Worm (Caenorhabditis elegans) whole organism, early embryonic: ENCODE measurements around the gene srsx-40.

Experiments used
- B0310.2 ChIP-seq: sonication (generic microtip); optimal IDR thresholded peaks from 2 replicates; lab custom pipeline; 2016; ENCODE audit warnings: mild to moderate bottlenecking, missing genetic modification characterization, missing compliant biosample characterization
- F13C5.2 ChIP-seq: sonication (generic microtip); optimal IDR thresholded peaks from 2 replicates; lab custom pipeline; 2017; ENCODE audit warnings: mild to moderate bottlenecking, missing genetic modification characterization, inconsistent platforms, missing compliant biosample characterization
- aly-1 ChIP-seq: sonication (generic microtip); optimal IDR thresholded peaks from 2 replicates; lab custom pipeline; 2016; ENCODE audit warnings: missing genetic modification characterization, missing compliant biosample characterization
- ama-1 ChIP-seq: fragments of 150-350 bp; optimal IDR thresholded peaks from 2 replicates; lab custom pipeline; 2014
- ceh-13 ChIP-seq: fragments of 200-800 bp; sonication (Bioruptor generic); optimal IDR thresholded peaks from 2 replicates; lab custom pipeline; 2018; ENCODE audit warnings: mild to moderate bottlenecking, missing genetic modification characterization, missing compliant biosample characterization
- ceh-36 ChIP-seq: sonication (generic microtip); optimal IDR thresholded peaks from 2 replicates; lab custom pipeline; 2016; ENCODE audit warnings: missing genetic modification characterization, inconsistent platforms, missing compliant biosample characterization
- ets-7 ChIP-seq: sonication (generic microtip); optimal IDR thresholded peaks from 2 replicates; lab custom pipeline; 2016; ENCODE audit warnings: missing genotype, missing genetic modification characterization, missing compliant biosample characterization
- flt-1 ChIP-seq: fragments of 200-800 bp; sonication (Bioruptor generic); IDR thresholded peaks from 2 replicates; pipeline ENCODE4 v1.3.6; 2022; ENCODE audit warnings: missing genetic modification characterization, missing compliant biosample characterization
- hmbx-1 ChIP-seq: sonication (generic microtip); optimal IDR thresholded peaks from 2 replicates; lab custom pipeline; 2016; ENCODE audit warnings: mild to moderate bottlenecking, missing genetic modification characterization, missing compliant biosample characterization
- hmg-4 ChIP-seq: fragments of 200-800 bp; sonication (Bioruptor generic); optimal IDR thresholded peaks from 2 replicates; lab custom pipeline; 2018; ENCODE audit warnings: mild to moderate bottlenecking, missing genetic modification characterization, missing compliant biosample characterization
- hnd-1 ChIP-seq: sonication (generic microtip); optimal IDR thresholded peaks from 2 replicates; lab custom pipeline; 2016; ENCODE audit warnings: missing genetic modification characterization, missing compliant biosample characterization
- pes-1 ChIP-seq: fragments of 200-800 bp; sonication (Bioruptor generic); IDR thresholded peaks from 2 replicates; pipeline ENCODE4 v1.3.6; 2022; ENCODE audit warnings: missing genetic modification reagents, missing genetic modification characterization, missing compliant biosample characterization
- scrt-1 ChIP-seq: fragments of 200-800 bp; sonication (Bioruptor generic); IDR thresholded peaks from 2 replicates; pipeline ENCODE4 v1.3.6; 2022; ENCODE audit warnings: missing genetic modification characterization, missing compliant biosample characterization
- sea-1 ChIP-seq: fragments of 200-800 bp; sonication (Bioruptor generic); conservative IDR thresholded peaks from 2 replicates; pipeline ENCODE4 v1.3.6; 2022; ENCODE audit warnings: missing genetic modification characterization, missing compliant biosample characterization
- tbx-11 ChIP-seq: fragments of 200-800 bp; sonication (Bioruptor generic); IDR thresholded peaks from 2 replicates; pipeline ENCODE4 v1.3.6; 2022; ENCODE audit warnings: missing genetic modification characterization, missing compliant biosample characterization
- tbx-37 ChIP-seq: fragments of 200-800 bp; sonication (Bioruptor generic); conservative IDR thresholded peaks from 2 replicates; pipeline ENCODE4 v1.3.6; 2022; ENCODE audit warnings: missing genetic modification reagents, missing genetic modification characterization, missing compliant biosample characterization
- tra-4 ChIP-seq: sonication (generic microtip); optimal IDR thresholded peaks from 2 replicates; lab custom pipeline; 2017; ENCODE audit warnings: missing genetic modification characterization, missing compliant biosample characterization

The srsx-40 gene

ce11 chrV:7667940-7668339 lies 35.5 kb downstream of the srsx-40 start, which contains the start of gene C12D5.5:
Gene C12D5.5, plus strand, starts transcription at chrV:7668240.
- TF ChIP-seq ets-7 (tag; lab: Kevin White, UChicago) (no peak), B0310.2 (tag; lab: Kevin White, UChicago) (no peak), F13C5.2 (tag; lab: Kevin White, UChicago) (no peak), ama-1 (lab: Kevin White, UChicago) (no peak), tbx-37 (GFP tag; lab: Robert Waterston, UW) (no peak)

- no peak for TF ChIP-seq flt-1 (GFP tag; lab: Robert Waterston, UW)
Observed at ce11 chrV:7653567-7653966, 49.9 kb downstream of the srsx-40 start, which contains the start of gene srh-200. Gene srh-200, minus strand, starts transcription at chrV:7653667.

ce11 chrV:7651757-7652156 lies 51.7 kb downstream of the srsx-40 start, which contains the start of gene srh-234:
Gene srh-234, minus strand, starts transcription at chrV:7651857.
- TF ChIP-seq B0310.2 (tag; lab: Kevin White, UChicago) (no peak), sea-1 (GFP tag; lab: Robert Waterston, UW) (no peak), hnd-1 (no peak), ets-7 (tag; lab: Kevin White, UChicago) (no peak), ama-1 (lab: Kevin White, UChicago) (no peak), hmg-4 (GFP tag; lab: Kevin White, UChicago) (no peak), flt-1 (GFP tag; lab: Robert Waterston, UW) (no peak), aly-1 (tag; lab: Kevin White, UChicago) (no peak), F13C5.2 (tag; lab: Kevin White, UChicago) (no peak), ceh-36 (tag; lab: Kevin White, UChicago) (no peak), tra-4 (tag; lab: Kevin White, UChicago) (no peak), ceh-13 (no peak), tbx-11 (GFP tag; lab: Robert Waterston, UW) (no peak), pes-1 (GFP tag; lab: Robert Waterston, UW) (no peak), scrt-1 (no peak), tbx-37 (GFP tag; lab: Robert Waterston, UW) (no peak), hmbx-1 (tag; lab: Kevin White, UChicago) (no peak)
